Fruit fly (Drosophila melanogaster) Kc167 (cell line): ENCODE measurements around the gene spirit.

ENCODE experiments used
- Sin3A ChIP-seq: fragments of >200 bp; optimal IDR thresholded peaks from 2 replicates; lab custom pipeline; 2018; ENCODE audit warnings: missing external identifiers
- insv ChIP-seq: fragments of >200 bp; optimal IDR thresholded peaks from 3 replicates; lab custom pipeline; 2018; ENCODE audit warnings: missing external identifiers

- TF ChIP-seq insv (lab: Kevin White, UChicago) (no peak), Sin3A (no peak)
These were observed 13.1 kb downstream of the spirit start, which contains the start of the genes CG12112 and Trf4-1 for dm6 chrX:8560087-8560999.
